Fruit fly (Drosophila melanogaster) whole organism, pupa: Measurements from ENCODE around the gene mRpL38.

Source experiments
- CG10348 ChIP-seq: fragments of 200-800 bp; sonication (Bioruptor generic); IDR thresholded peaks from 2 replicates; pipeline ENCODE4 v1.3.6; 2022; ENCODE audit warnings: missing biosample characterization, missing genetic modification characterization
- CG14655 ChIP-seq: fragments of 200-800 bp; sonication (Bioruptor generic); optimal IDR thresholded peaks from 3 replicates; lab custom pipeline; 2017; ENCODE audit warnings: mild to moderate bottlenecking, missing biosample characterization, missing genetic modification reagents, missing genetic modification characterization
- CG15710 ChIP-seq: fragments of 200-800 bp; sonication (Bioruptor generic); optimal IDR thresholded peaks from 2 replicates; lab custom pipeline; 2018; ENCODE audit warnings: missing biosample characterization, mild to moderate bottlenecking, missing genetic modification characterization, moderate library complexity
- CG17806 ChIP-seq: fragments of 200-800 bp; sonication (Bioruptor generic); optimal IDR thresholded peaks from 2 replicates; lab custom pipeline; 2018; ENCODE audit warnings: missing biosample characterization, mild to moderate bottlenecking, missing genetic modification characterization, moderate library complexity
- CG32121 ChIP-seq: fragments of 200-800 bp; sonication (Bioruptor generic); IDR thresholded peaks from 2 replicates; pipeline ENCODE4 v1.3.6; 2022; ENCODE audit warnings: missing biosample characterization, missing genetic modification characterization
- CG8159 ChIP-seq: fragments of 200-800 bp; sonication (Bioruptor generic); optimal IDR thresholded peaks from 3 replicates; lab custom pipeline; 2018; ENCODE audit warnings: missing biosample characterization, mild to moderate bottlenecking, missing genetic modification characterization, moderate library complexity
- CG9948 ChIP-seq: fragments of 200-800 bp; sonication (Bioruptor generic); optimal IDR thresholded peaks from 2 replicates; lab custom pipeline; 2018; ENCODE audit warnings: missing biosample characterization, mild to moderate bottlenecking, missing genetic modification characterization, moderate library complexity
- EcR ChIP-seq: fragments of 200-800 bp; sonication (Bioruptor generic); optimal IDR thresholded peaks from 3 replicates; lab custom pipeline; 2019; ENCODE audit warnings: missing biosample characterization, missing genetic modification characterization, mild to moderate bottlenecking, moderate library complexity, missing genetic modification reagents
- Ets98B ChIP-seq: fragments of 200-800 bp; sonication (Bioruptor generic); IDR thresholded peaks from 2 replicates; pipeline ENCODE4 v1.3.6; 2022; ENCODE audit warnings: missing biosample characterization, missing genetic modification characterization
- Pif1B ChIP-seq: fragments of 200-800 bp; sonication (Bioruptor generic); optimal IDR thresholded peaks from 3 replicates; lab custom pipeline; 2016; ENCODE audit warnings: missing biosample characterization, missing genetic modification characterization
- Snoo ChIP-seq: fragments of 200-800 bp; sonication (Bioruptor generic); optimal IDR thresholded peaks from 3 replicates; lab custom pipeline; 2017; ENCODE audit warnings: missing biosample characterization, mild to moderate bottlenecking, missing genetic modification characterization, inconsistent platforms
- gl ChIP-seq: fragments of 200-800 bp; sonication (Bioruptor generic); optimal IDR thresholded peaks from 2 replicates; lab custom pipeline; 2018; ENCODE audit warnings: missing biosample characterization, mild to moderate bottlenecking, missing genetic modification characterization

dm6 chrX:14176623-14177022, 49.5 kb upstream of the mRpL38 start, which contains the start of gene CG11581:
- no peak for TF ChIP-seq Ets98B (GFP tag; lab: Robert Waterston, UW)
- no peak for TF ChIP-seq Pif1B (GFP tag; lab: Kevin White, UChicago)
- no peak for TF ChIP-seq CG15710 (tag; lab: Kevin White, UChicago)
- no peak for TF ChIP-seq CG32121 (GFP tag; lab: Robert Waterston, UW)
- no peak for TF ChIP-seq CG8159 (tag; lab: Kevin White, UChicago)
- TF ChIP-seq CG10348 (GFP tag; lab: Robert Waterston, UW) = no peak
- TF ChIP-seq EcR (GFP tag; lab: Kevin White, UChicago) = no peak
- TF ChIP-seq gl = no peak
- TF ChIP-seq CG14655 (GFP tag; lab: Kevin White, UChicago) = no peak
- TF ChIP-seq Snoo (tag; lab: Kevin White, UChicago) = no peak
- no peak for TF ChIP-seq CG9948 (tag; lab: Kevin White, UChicago)
- TF ChIP-seq CG17806 = no peak
